Worm (Caenorhabditis elegans) whole organism, L4 larva: ENCODE measurements around the gene Y116F11B.9.

Source experiments
- lin-15B ChIP-seq: fragments of 150-350 bp; sonication (generic microtip); optimal IDR thresholded peaks from 3 replicates; lab custom pipeline; 2014; ENCODE audit warnings: missing biosample characterization, missing genetic modification characterization
- nhr-10 ChIP-seq: fragments of 150-350 bp; optimal IDR thresholded peaks from 2 replicates; lab custom pipeline; 2014; ENCODE audit warnings: missing biosample characterization, missing genetic modification characterization

ce11 chrV:19831588-19831987 is 36.2 kb downstream of the Y116F11B.9 start:
- TF ChIP-seq lin-15B (tag; lab: Kevin White, UChicago): no peak
- TF ChIP-seq nhr-10 (tag; lab: Kevin White, UChicago): no peak
